Fruit fly (Drosophila melanogaster): ENCODE data around the gene Ccp84Ad.

DNA sequence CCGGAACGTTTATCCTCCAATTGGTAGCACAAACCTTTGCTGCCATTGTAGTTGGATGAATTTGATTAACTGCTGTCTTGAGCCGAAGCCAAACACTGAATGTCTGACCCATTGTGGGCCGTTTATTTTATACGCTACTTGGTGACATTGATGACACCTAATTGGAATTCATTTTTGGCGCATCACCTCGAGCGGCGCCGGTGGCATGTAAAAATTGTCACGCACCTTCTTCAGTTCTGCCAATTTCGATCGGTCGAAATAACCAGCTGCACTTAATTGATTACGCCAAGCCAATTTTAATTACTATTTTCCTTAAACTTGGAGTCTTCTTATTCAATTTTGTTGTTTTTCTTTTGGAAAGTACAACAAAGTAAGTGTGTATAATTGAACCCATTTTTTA lies 874 bp upstream of the Ccp84Ad start, which contains the start of gene Ccp84Ae:
- no peak for TF ChIP-seq CG8478 (optimal IDR thresholded peaks at IDR 0.05)
- no peak for TF ChIP-seq CTCF (optimal IDR thresholded peaks at IDR 0.05)
